Worm (Caenorhabditis elegans): ENCODE data around the gene phlp-2.

Gene phlp-2

ce11 chrIII:4209188-4209587, at the start of gene phlp-2:
phlp-2 (plus strand) TSS chrIII:4209488.
- TF ChIP-seq eor-1 (tag; optimal IDR thresholded peaks at IDR 0.05): no peak
- no peak for TF ChIP-seq ztf-11 (tag; optimal IDR thresholded peaks at IDR 0.05)
- TF ChIP-seq ama-1 (optimal IDR thresholded peaks at IDR 0.05): no peak
- TF ChIP-seq nhr-67 (tag; optimal IDR thresholded peaks at IDR 0.05): no peak
- TF ChIP-seq ceh-9 (tag; optimal IDR thresholded peaks at IDR 0.05): no peak
- no peak for TF ChIP-seq nhr-77 (tag; optimal IDR thresholded peaks at IDR 0.05)
- no peak for TF ChIP-seq unc-62 (GFP tag; optimal IDR thresholded peaks at IDR 0.05)
- TF ChIP-seq lsy-12 (tag; optimal IDR thresholded peaks at IDR 0.05): no peak
- no peak for TF ChIP-seq nhr-11 (tag; optimal IDR thresholded peaks at IDR 0.05)
- TF ChIP-seq fkh-2 (tag; optimal IDR thresholded peaks at IDR 0.05): no peak
- TF ChIP-seq pqm-1 (tag; optimal IDR thresholded peaks at IDR 0.05): no peak
- no peak for TF ChIP-seq ceh-82 (tag; optimal IDR thresholded peaks at IDR 0.05)
- TF ChIP-seq daf-12 (tag; optimal IDR thresholded peaks at IDR 0.05): no peak
- TF ChIP-seq ceh-28 (tag; optimal IDR thresholded peaks at IDR 0.05): no peak
- no peak for TF ChIP-seq egl-5 (tag; optimal IDR thresholded peaks at IDR 0.05)
- TF ChIP-seq fkh-10 (GFP tag; optimal IDR thresholded peaks at IDR 0.05): no peak
- TF ChIP-seq hmg-11 (tag; optimal IDR thresholded peaks at IDR 0.05): no peak

- TF ChIP-seq skn-1 (tag; optimal IDR thresholded peaks at IDR 0.05) (no peak), fkh-2 (tag; optimal IDR thresholded peaks at IDR 0.05) (no peak), ceh-28 (tag; optimal IDR thresholded peaks at IDR 0.05) (no peak), nhr-12 (tag; optimal IDR thresholded peaks at IDR 0.05) (no peak), nhr-77 (tag; optimal IDR thresholded peaks at IDR 0.05) (no peak), lin-39 (tag; optimal IDR thresholded peaks at IDR 0.05) (no peak), nhr-76 (tag; optimal IDR thresholded peaks at IDR 0.05) (no peak), nhr-237 (tag; optimal IDR thresholded peaks at IDR 0.05) (no peak), ztf-4 (tag; optimal IDR thresholded peaks at IDR 0.05) (no peak), ztf-11 (tag; optimal IDR thresholded peaks at IDR 0.05) (no peak)
These were observed 48.4 kb upstream of the phlp-2 start, which contains the start of gene C01G12.16 for ce11 chrIII:4160937-4161336. C01G12.16 (plus strand) TSS chrIII:4161237.

- TF ChIP-seq sea-2 (GFP tag; optimal IDR thresholded peaks at IDR 0.05): no peak
- TF ChIP-seq ceh-16 (tag; optimal IDR thresholded peaks at IDR 0.05): no peak
- no peak for TF ChIP-seq R02D3.7 (tag; optimal IDR thresholded peaks at IDR 0.05)
- TF ChIP-seq snpc-4 (tag; optimal IDR thresholded peaks at IDR 0.05): no peak
- TF ChIP-seq lin-15B (tag; optimal IDR thresholded peaks at IDR 0.05): no peak
- TF ChIP-seq nhr-28 (tag; optimal IDR thresholded peaks at IDR 0.05): no peak
- TF ChIP-seq nhr-23 (tag; optimal IDR thresholded peaks at IDR 0.05): no peak
- TF ChIP-seq pha-4 (tag; optimal IDR thresholded peaks at IDR 0.05): no peak
These were observed 45.2 kb upstream of the phlp-2 start, which contains the start of gene C16C10.8 for ce11 chrIII:4164071-4164470. C16C10.8 (minus strand) TSS chrIII:4164171.

- TF ChIP-seq egl-27 (tag; optimal IDR thresholded peaks at IDR 0.05): no peak
- TF ChIP-seq fkh-10 (GFP tag; optimal IDR thresholded peaks at IDR 0.05): no peak
- TF ChIP-seq mdl-1 (tag; optimal IDR thresholded peaks at IDR 0.05): no peak
- TF ChIP-seq sea-2 (GFP tag; optimal IDR thresholded peaks at IDR 0.05): no peak
- TF ChIP-seq mml-1 (tag; optimal IDR thresholded peaks at IDR 0.05): no peak
- TF ChIP-seq nhr-12 (tag; optimal IDR thresholded peaks at IDR 0.05): no peak
- no peak for TF ChIP-seq elt-2 (tag; optimal IDR thresholded peaks at IDR 0.05)
- no peak for TF ChIP-seq unc-62 (GFP tag; optimal IDR thresholded peaks at IDR 0.05)
- no peak for TF ChIP-seq eor-1 (tag; optimal IDR thresholded peaks at IDR 0.05)
- no peak for TF ChIP-seq hmg-11 (tag; optimal IDR thresholded peaks at IDR 0.05)
These were observed 42.5 kb upstream of the phlp-2 start, which contains the start of gene rnf-5 for ce11 chrIII:4166745-4167144. rnf-5 (minus strand) TSS chrIII:4166845.

ce11 chrIII:4168665-4169064, 40.6 kb upstream of the phlp-2 start, which contains the start of gene ccdc-55:
ccdc-55 (minus strand) TSS chrIII:4168765.
- TF ChIP-seq mdl-1 (tag; optimal IDR thresholded peaks at IDR 0.05) (no peak), ceh-9 (tag; optimal IDR thresholded peaks at IDR 0.05) (no peak)
